Fruit fly (Drosophila melanogaster) whole organism, prepupa: ENCODE data around the gene sti.

Experiments used
- Blimp-1 ChIP-seq: fragments of 200-800 bp; sonication (Bioruptor generic); optimal IDR thresholded peaks from 3 replicates; lab custom pipeline; 2017; ENCODE audit warnings: missing biosample characterization, missing genetic modification characterization, mild to moderate bottlenecking, moderate library complexity, missing genetic modification reagents
- CG10631 ChIP-seq: fragments of 200-800 bp; sonication (Bioruptor generic); optimal IDR thresholded peaks from 2 replicates; lab custom pipeline; 2016; ENCODE audit warnings: missing biosample characterization, missing genetic modification characterization
- CG10669 ChIP-seq: fragments of 200-800 bp; sonication (Bioruptor generic); optimal IDR thresholded peaks from 3 replicates; lab custom pipeline; 2018; ENCODE audit warnings: missing biosample characterization, mild to moderate bottlenecking, missing genetic modification characterization, moderate library complexity
- CG11902 ChIP-seq: fragments of 200-800 bp; sonication (Bioruptor generic); optimal IDR thresholded peaks from 3 replicates; lab custom pipeline; 2016; ENCODE audit warnings: missing biosample characterization, missing genetic modification characterization
- CG15336 ChIP-seq: fragments of 200-800 bp; sonication (Bioruptor generic); IDR thresholded peaks from 2 replicates; pipeline ENCODE4 v1.3.6; 2022; ENCODE audit warnings: missing biosample characterization, missing genetic modification characterization
- CG1621 ChIP-seq: fragments of 200-800 bp; sonication (Bioruptor generic); optimal IDR thresholded peaks from 3 replicates; lab custom pipeline; 2018; ENCODE audit warnings: missing biosample characterization, mild to moderate bottlenecking, missing genetic modification characterization
- CG16779 ChIP-seq: fragments of 200-800 bp; sonication (Bioruptor generic); optimal IDR thresholded peaks from 3 replicates; lab custom pipeline; 2017; ENCODE audit warnings: missing biosample characterization, mild to moderate bottlenecking, missing genetic modification characterization
- CG3032 ChIP-seq: fragments of 200-800 bp; optimal IDR thresholded peaks from 2 replicates; lab custom pipeline; 2019; ENCODE audit warnings: missing biosample characterization, mild to moderate bottlenecking, missing genetic modification characterization, moderate library complexity
- CG31627 ChIP-seq: fragments of 200-800 bp; sonication (Bioruptor generic); optimal IDR thresholded peaks from 3 replicates; lab custom pipeline; 2016; ENCODE audit warnings: missing biosample characterization, missing genetic modification characterization
- CG32006 ChIP-seq: fragments of 200-800 bp; sonication (Bioruptor generic); optimal IDR thresholded peaks from 3 replicates; lab custom pipeline; 2017; ENCODE audit warnings: missing biosample characterization, mild to moderate bottlenecking, missing genetic modification characterization
- CG34406 ChIP-seq: fragments of 200-800 bp; sonication (Bioruptor generic); optimal IDR thresholded peaks from 3 replicates; lab custom pipeline; 2016; ENCODE audit warnings: missing biosample characterization, missing genetic modification characterization
- CG3919 ChIP-seq: fragments of 200-800 bp; sonication (Bioruptor generic); optimal IDR thresholded peaks from 3 replicates; lab custom pipeline; 2016; ENCODE audit warnings: missing biosample characterization, missing genetic modification characterization
- CG4318 ChIP-seq: fragments of 200-800 bp; sonication (Bioruptor generic); optimal IDR thresholded peaks from 3 replicates; lab custom pipeline; 2017; ENCODE audit warnings: missing biosample characterization, mild to moderate bottlenecking, missing genetic modification characterization
- CG6163 ChIP-seq: fragments of 200-800 bp; sonication (Bioruptor generic); IDR thresholded peaks from 3 replicates; pipeline ENCODE4 v1.3.6; 2022; ENCODE audit warnings: missing biosample characterization, missing genetic modification characterization
- CG6792 ChIP-seq: fragments of 200-800 bp; sonication (Bioruptor generic); optimal IDR thresholded peaks from 3 replicates; lab custom pipeline; 2016; ENCODE audit warnings: missing biosample characterization, missing genetic modification characterization
- CG6808 ChIP-seq: fragments of 200-800 bp; sonication (Bioruptor generic); optimal IDR thresholded peaks from 3 replicates; lab custom pipeline; 2017; ENCODE audit warnings: missing biosample characterization, missing genetic modification characterization, mild to moderate bottlenecking, moderate library complexity, missing genetic modification reagents
- CG6854 ChIP-seq: fragments of 200-800 bp; sonication (Bioruptor generic); optimal IDR thresholded peaks from 2 replicates; lab custom pipeline; 2017; ENCODE audit warnings: missing biosample characterization, mild to moderate bottlenecking, missing genetic modification characterization
- CG7368 ChIP-seq: fragments of 200-800 bp; sonication (Bioruptor generic); optimal IDR thresholded peaks from 3 replicates; lab custom pipeline; 2016; ENCODE audit warnings: missing biosample characterization, missing genetic modification characterization
- CG8119 ChIP-seq: fragments of 200-800 bp; sonication (Bioruptor generic); IDR thresholded peaks from 3 replicates; pipeline ENCODE4 v1.3.6; 2022; ENCODE audit warnings: missing biosample characterization, missing genetic modification characterization
- CG8319 ChIP-seq: fragments of 200-800 bp; sonication (Bioruptor generic); optimal IDR thresholded peaks from 3 replicates; lab custom pipeline; 2016; ENCODE audit warnings: missing biosample characterization, missing genetic modification characterization
- CG8632 ChIP-seq: fragments of 200-800 bp; sonication (Bioruptor generic); optimal IDR thresholded peaks from 3 replicates; lab custom pipeline; 2016; ENCODE audit warnings: missing biosample characterization, missing genetic modification characterization
- Eip75B ChIP-seq: fragments of 200-800 bp; sonication (Bioruptor generic); optimal IDR thresholded peaks from 3 replicates; lab custom pipeline; 2016; ENCODE audit warnings: missing biosample characterization, missing genetic modification characterization
- Eip78C ChIP-seq: fragments of 200-800 bp; sonication (Bioruptor generic); peaks from one replicate; lab custom pipeline; 2016; ENCODE audit warnings: missing biosample characterization, missing genetic modification characterization
- Eip93F ChIP-seq: fragments of 200-800 bp; sonication (Bioruptor generic); optimal IDR thresholded peaks from 2 replicates; lab custom pipeline; 2016; ENCODE audit warnings: missing biosample characterization, mild to moderate bottlenecking, missing genetic modification characterization
- Ets21C ChIP-seq: fragments of 200-800 bp; sonication (Bioruptor generic); optimal IDR thresholded peaks from 3 replicates; lab custom pipeline; 2016; ENCODE audit warnings: missing biosample characterization, missing genetic modification characterization
- Ets96B ChIP-seq: fragments of 200-800 bp; optimal IDR thresholded peaks from 2 replicates; lab custom pipeline; 2019; ENCODE audit warnings: missing biosample characterization, mild to moderate bottlenecking, missing genetic modification characterization, moderate library complexity
- Gug ChIP-seq: fragments of 200-800 bp; sonication (Bioruptor generic); IDR thresholded peaks from 2 replicates; pipeline ENCODE4 v1.3.6; 2022; ENCODE audit warnings: missing biosample characterization, missing genetic modification characterization
- Hr38 ChIP-seq: sonication (Bioruptor generic); optimal IDR thresholded peaks from 2 replicates; lab custom pipeline; 2016; ENCODE audit warnings: missing biosample characterization, missing genetic modification characterization
- Hr39 ChIP-seq: fragments of 200-800 bp; sonication (Bioruptor generic); optimal IDR thresholded peaks from 2 replicates; lab custom pipeline; 2016; ENCODE audit warnings: missing biosample characterization, missing genetic modification characterization
- Hr4 ChIP-seq: fragments of 200-800 bp; sonication (Bioruptor generic); optimal IDR thresholded peaks from 3 replicates; lab custom pipeline; 2016; ENCODE audit warnings: missing biosample characterization, missing genetic modification characterization
- Lpt ChIP-seq: fragments of 200-800 bp; sonication (Bioruptor generic); optimal IDR thresholded peaks from 3 replicates; lab custom pipeline; 2016; ENCODE audit warnings: missing biosample characterization, missing genetic modification characterization
- Met ChIP-seq: fragments of 200-800 bp; sonication (Bioruptor generic); optimal IDR thresholded peaks from 3 replicates; lab custom pipeline; 2016; ENCODE audit warnings: missing biosample characterization, missing genetic modification characterization
- OdsH ChIP-seq: fragments of 200-800 bp; sonication (Bioruptor generic); optimal IDR thresholded peaks from 3 replicates; lab custom pipeline; 2016; ENCODE audit warnings: missing biosample characterization, missing genetic modification characterization
- Smox ChIP-seq: fragments of 200-800 bp; sonication (Bioruptor generic); optimal IDR thresholded peaks from 3 replicates; lab custom pipeline; 2016; ENCODE audit warnings: missing biosample characterization, missing genetic modification characterization
- Sox102F ChIP-seq: fragments of 200-800 bp; sonication (Bioruptor generic); optimal IDR thresholded peaks from 2 replicates; lab custom pipeline; 2016; ENCODE audit warnings: missing biosample characterization, mild to moderate bottlenecking, missing genetic modification characterization
- Sox14 ChIP-seq: fragments of 200-800 bp; sonication (Bioruptor generic); optimal IDR thresholded peaks from 3 replicates; lab custom pipeline; 2016; ENCODE audit warnings: missing biosample characterization, missing genetic modification characterization
- Sox15 ChIP-seq: fragments of 200-800 bp; sonication (Bioruptor generic); optimal IDR thresholded peaks from 3 replicates; lab custom pipeline; 2016; ENCODE audit warnings: missing biosample characterization, missing genetic modification characterization
- achi ChIP-seq: fragments of 200-800 bp; sonication (Bioruptor generic); optimal IDR thresholded peaks from 3 replicates; lab custom pipeline; 2016; ENCODE audit warnings: missing biosample characterization, missing genetic modification characterization
- cyc ChIP-seq: fragments of 200-800 bp; sonication (Bioruptor generic); optimal IDR thresholded peaks from 3 replicates; lab custom pipeline; 2016; ENCODE audit warnings: missing biosample characterization, missing genetic modification characterization
- dac ChIP-seq: fragments of 200-800 bp; sonication (Bioruptor generic); optimal IDR thresholded peaks from 2 replicates; lab custom pipeline; 2017; ENCODE audit warnings: missing biosample characterization, mild to moderate bottlenecking, missing genetic modification characterization
- dsx ChIP-seq: fragments of 200-800 bp; optimal IDR thresholded peaks from 3 replicates; lab custom pipeline; 2019; ENCODE audit warnings: missing biosample characterization, mild to moderate bottlenecking, missing genetic modification characterization, moderate library complexity; ENCODE audit not compliant: poor library complexity, severe bottlenecking
- eg ChIP-seq: fragments of 200-800 bp; sonication (Bioruptor generic); IDR thresholded peaks from 3 replicates; pipeline ENCODE4 v1.3.6; 2022; ENCODE audit warnings: missing biosample characterization, missing genetic modification characterization
- esn ChIP-seq: fragments of 200-800 bp; sonication (Bioruptor generic); optimal IDR thresholded peaks from 2 replicates; lab custom pipeline; 2016; ENCODE audit warnings: missing biosample characterization, mild to moderate bottlenecking, missing genetic modification characterization, moderate library complexity
- fd59A ChIP-seq: fragments of 200-800 bp; sonication (Bioruptor generic); optimal IDR thresholded peaks from 2 replicates; lab custom pipeline; 2017; ENCODE audit warnings: missing biosample characterization, mild to moderate bottlenecking, missing genetic modification characterization, missing genetic modification reagents
- fd85E ChIP-seq: fragments of 200-800 bp; sonication (Bioruptor generic); optimal IDR thresholded peaks from 3 replicates; lab custom pipeline; 2016; ENCODE audit warnings: missing biosample characterization, missing genetic modification characterization
- fkh ChIP-seq: fragments of 200-800 bp; sonication (Bioruptor generic); optimal IDR thresholded peaks from 3 replicates; lab custom pipeline; 2017; ENCODE audit warnings: missing biosample characterization, mild to moderate bottlenecking, missing genetic modification characterization, moderate library complexity
- lz ChIP-seq: fragments of 200-800 bp; sonication (Bioruptor generic); optimal IDR thresholded peaks from 3 replicates; lab custom pipeline; 2016; ENCODE audit warnings: missing biosample characterization, missing genetic modification characterization
- net ChIP-seq: fragments of 200-800 bp; sonication (Bioruptor generic); optimal IDR thresholded peaks from 3 replicates; lab custom pipeline; 2016; ENCODE audit warnings: missing biosample characterization, missing genetic modification characterization
- salr ChIP-seq, 2 experiments: fragments of 200-800 bp; sonication (Bioruptor generic); optimal IDR thresholded peaks; 3 replicates each; lab custom pipeline; 2016 to 2018; ENCODE audit warnings: missing biosample characterization in 2 of 2, missing genetic modification characterization in 2 of 2, mild to moderate bottlenecking in 1 of 2
- spab ChIP-seq: fragments of 200-800 bp; sonication (Bioruptor generic); optimal IDR thresholded peaks from 2 replicates; lab custom pipeline; 2017; ENCODE audit warnings: missing biosample characterization, mild to moderate bottlenecking, missing genetic modification characterization, missing genetic modification reagents
- ss ChIP-seq, 2 experiments: fragments of 200-800 bp; sonication (Bioruptor generic); optimal IDR thresholded peaks; 2 replicates in 1 of 2; 3 replicates in 1 of 2; lab custom pipeline; 2017 to 2018; ENCODE audit warnings: mild to moderate bottlenecking in 2 of 2, missing biosample characterization in 2 of 2, missing genetic modification characterization in 2 of 2, moderate library complexity in 1 of 2
- topi ChIP-seq: fragments of 200-800 bp; sonication (Bioruptor generic); optimal IDR thresholded peaks from 3 replicates; lab custom pipeline; 2016; ENCODE audit warnings: missing biosample characterization, missing genetic modification characterization

sti gene

dm6 chr3L:12514762-12515215, at the start of gene sti, which contains the start of gene tral:
sti (minus strand) TSS chr3L:12514815.
tral (plus strand) TSS chr3L:12515059.
- TF ChIP-seq OdsH (peak; percentile 87), lz (GFP tag; lab: Kevin White, UChicago) (peak; percentile 92), Ets21C (GFP tag; lab: Kevin White, UChicago) (peak; percentile 84), dsx (no peak), topi (GFP tag; lab: Kevin White, UChicago) (peak; percentile 84), CG8119 (0 out of 3 replicates have a peak, but pooled peaks have one; percentile 15), net (GFP tag; lab: Kevin White, UChicago) (no peak), Smox (GFP tag; lab: Kevin White, UChicago) (no peak), Hr39 (peak; percentile 92), Hr4 (peak; percentile 90), Gug (GFP tag; lab: Robert Waterston, UW) (peak; percentile 70), CG31627 (peak; percentile 93), CG4318 (GFP tag; lab: Kevin White, UChicago) (peak; percentile 48), CG6792 (GFP tag; lab: Kevin White, UChicago) (peak; percentile 82), CG15336 (GFP tag; lab: Robert Waterston, UW) (no peak; the same call in 1 of the 2 replicates), Ets96B (tag; lab: Kevin White, UChicago) (peak; percentile 49), CG8632 (GFP tag; lab: Kevin White, UChicago) (peak; percentile 69), CG3032 (tag; lab: Kevin White, UChicago) (peak; percentile 71), Eip93F (peak; percentile 22), Lpt (GFP tag; lab: Kevin White, UChicago) (peak; percentile 38), CG16779 (tag; lab: Kevin White, UChicago) (no peak), achi (GFP tag; lab: Kevin White, UChicago) (peak; percentile 88), CG1621 (peak; percentile 62), Blimp-1 (GFP tag; lab: Kevin White, UChicago) (peak; percentile 52), cyc (GFP tag; lab: Kevin White, UChicago) (peak; percentile 90), CG7368 (peak; percentile 67), CG10631 (peak; percentile 88), Sox15 (GFP tag; lab: Kevin White, UChicago) (peak; percentile 82), Met (peak; percentile 87), CG8319 (peak; percentile 84), Sox14 (GFP tag; lab: Kevin White, UChicago) (peak; percentile 87), CG6163 (GFP tag; lab: Robert Waterston, UW) (peak; percentile 68), CG6854 (peak; percentile 44), CG6808 (peak; percentile 35), dac (GFP tag; lab: Kevin White, UChicago) (peak; percentile 50), Hr38 (peak; percentile 78), fd85E (GFP tag; lab: Kevin White, UChicago) (peak; percentile 54), CG3919 (GFP tag; lab: Kevin White, UChicago) (peak; percentile 89), ss (GFP tag; optimal IDR thresholded peaks at IDR 0.05; lab: Kevin White, UChicago) (peak in 1 of 2 experiments; percentile 58), CG34406 (GFP tag; lab: Kevin White, UChicago) (peak; percentile 75), CG10669 (no peak), Eip78C (GFP tag; lab: Kevin White, UChicago) (no peak), eg (GFP tag; lab: Robert Waterston, UW) (peak; percentile 69), CG11902 (GFP tag; lab: Kevin White, UChicago) (peak; percentile 82), CG32006 (GFP tag; lab: Kevin White, UChicago) (no peak), spab (GFP tag; lab: Kevin White, UChicago) (no peak), Eip75B (GFP tag; lab: Kevin White, UChicago) (no peak), fd59A (peak; percentile 53), fkh (GFP tag; lab: Kevin White, UChicago) (peak; percentile 55), Sox102F (peak; percentile 72), salr (GFP tag; optimal IDR thresholded peaks at IDR 0.05; lab: Kevin White, UChicago) (peak in 1 of 2 experiments; percentile 43), esn (GFP tag; lab: Kevin White, UChicago) (peak; percentile 90)
